Worm (Caenorhabditis elegans) whole organism, early embryonic: ENCODE results near the gene F56D6.18.
"Not testable (repeated sequence)": the region's sequence is repeated elsewhere in the genome, so short reads cannot be mapped to it uniquely, and the experiment has no call there.

ENCODE experiments used
- B0310.2 ChIP-seq: sonication (generic microtip); optimal IDR thresholded peaks from 2 replicates; lab custom pipeline; 2016; ENCODE audit warnings: mild to moderate bottlenecking, missing genetic modification characterization, missing compliant biosample characterization
- aly-1 ChIP-seq: sonication (generic microtip); optimal IDR thresholded peaks from 2 replicates; lab custom pipeline; 2016; ENCODE audit warnings: missing genetic modification characterization, missing compliant biosample characterization
- ama-1 ChIP-seq: fragments of 150-350 bp; optimal IDR thresholded peaks from 2 replicates; lab custom pipeline; 2014
- ceh-13 ChIP-seq: fragments of 200-800 bp; sonication (Bioruptor generic); optimal IDR thresholded peaks from 2 replicates; lab custom pipeline; 2018; ENCODE audit warnings: mild to moderate bottlenecking, missing genetic modification characterization, missing compliant biosample characterization
- flt-1 ChIP-seq: fragments of 200-800 bp; sonication (Bioruptor generic); IDR thresholded peaks from 2 replicates; pipeline ENCODE4 v1.3.6; 2022; ENCODE audit warnings: missing genetic modification characterization, missing compliant biosample characterization
- hnd-1 ChIP-seq: sonication (generic microtip); optimal IDR thresholded peaks from 2 replicates; lab custom pipeline; 2016; ENCODE audit warnings: missing genetic modification characterization, missing compliant biosample characterization
- scrt-1 ChIP-seq: fragments of 200-800 bp; sonication (Bioruptor generic); IDR thresholded peaks from 2 replicates; pipeline ENCODE4 v1.3.6; 2022; ENCODE audit warnings: missing genetic modification characterization, missing compliant biosample characterization
- sea-1 ChIP-seq: fragments of 200-800 bp; sonication (Bioruptor generic); conservative IDR thresholded peaks from 2 replicates; pipeline ENCODE4 v1.3.6; 2022; ENCODE audit warnings: missing genetic modification characterization, missing compliant biosample characterization
- tbx-11 ChIP-seq: fragments of 200-800 bp; sonication (Bioruptor generic); IDR thresholded peaks from 2 replicates; pipeline ENCODE4 v1.3.6; 2022; ENCODE audit warnings: missing genetic modification characterization, missing compliant biosample characterization
- tbx-37 ChIP-seq: fragments of 200-800 bp; sonication (Bioruptor generic); conservative IDR thresholded peaks from 2 replicates; pipeline ENCODE4 v1.3.6; 2022; ENCODE audit warnings: missing genetic modification reagents, missing genetic modification characterization, missing compliant biosample characterization
- tra-4 ChIP-seq: sonication (generic microtip); optimal IDR thresholded peaks from 2 replicates; lab custom pipeline; 2017; ENCODE audit warnings: missing genetic modification characterization, missing compliant biosample characterization

- not testable (repeated sequence) for TF ChIP-seq tbx-37 (GFP tag; lab: Robert Waterston, UW); B0310.2 (tag; lab: Kevin White, UChicago); tbx-11; ama-1 (lab: Kevin White, UChicago); flt-1 (GFP tag; lab: Robert Waterston, UW); tra-4; sea-1; hnd-1 (tag; lab: Kevin White, UChicago); ceh-13 (GFP tag; lab: Kevin White, UChicago); aly-1
- TF ChIP-seq scrt-1 (GFP tag; lab: Robert Waterston, UW): 0 out of 2 replicates have a peak, but pooled peaks have one; percentile 32
Measured at ce11 chrIV:3947377-3947956, 35.7 kb upstream of the F56D6.18 start.
